Worm (Caenorhabditis elegans) whole organism, L1 larva: Measurements from ENCODE around the gene epic-3.

Source experiments
- ama-1 ChIP-seq: fragments of 150-350 bp; optimal IDR thresholded peaks from 2 replicates; lab custom pipeline; 2014
- lsy-2 ChIP-seq, 2 experiments: fragments of 150-350 bp; optimal IDR thresholded peaks; 2 replicates each; lab custom pipeline; 2014; ENCODE audit warnings: missing biosample characterization in 2 of 2, missing genetic modification characterization in 2 of 2
- nhr-11 ChIP-seq: fragments of 150-350 bp; optimal IDR thresholded peaks from 2 replicates; lab custom pipeline; 2014; ENCODE audit warnings: missing biosample characterization, missing genetic modification characterization
- nhr-237 ChIP-seq: fragments of 150-350 bp; optimal IDR thresholded peaks from 2 replicates; lab custom pipeline; 2014; ENCODE audit warnings: missing biosample characterization, missing genetic modification characterization
- nhr-77 ChIP-seq: fragments of 150-350 bp; optimal IDR thresholded peaks from 2 replicates; lab custom pipeline; 2014; ENCODE audit warnings: missing biosample characterization, missing genetic modification characterization
- snu-23 ChIP-seq: sonication (generic microtip); optimal IDR thresholded peaks from 2 replicates; lab custom pipeline; 2016; ENCODE audit warnings: missing genetic modification characterization, missing compliant biosample characterization
- swsn-7 ChIP-seq: sonication (generic microtip); optimal IDR thresholded peaks from 2 replicates; lab custom pipeline; 2016; ENCODE audit warnings: missing genetic modification characterization, missing compliant biosample characterization
- vab-15 ChIP-seq: sonication (generic microtip); optimal IDR thresholded peaks from 2 replicates; lab custom pipeline; 2017; ENCODE audit warnings: missing genotype, mild to moderate bottlenecking, missing genetic modification characterization, missing compliant biosample characterization
- zip-4 ChIP-seq: fragments of 200-800 bp; sonication (Bioruptor generic); optimal IDR thresholded peaks from 2 replicates; lab custom pipeline; 2018; ENCODE audit warnings: mild to moderate bottlenecking, missing genetic modification characterization, moderate library complexity, missing compliant biosample characterization
- ztf-11 ChIP-seq, 2 experiments: sonication (generic microtip); optimal IDR thresholded peaks; 2 replicates each; lab custom pipeline; 2016 to 2017; ENCODE audit warnings: missing genetic modification characterization in 2 of 2, missing biosample characterization in 1 of 2, missing compliant biosample characterization in 1 of 2

DNA sequence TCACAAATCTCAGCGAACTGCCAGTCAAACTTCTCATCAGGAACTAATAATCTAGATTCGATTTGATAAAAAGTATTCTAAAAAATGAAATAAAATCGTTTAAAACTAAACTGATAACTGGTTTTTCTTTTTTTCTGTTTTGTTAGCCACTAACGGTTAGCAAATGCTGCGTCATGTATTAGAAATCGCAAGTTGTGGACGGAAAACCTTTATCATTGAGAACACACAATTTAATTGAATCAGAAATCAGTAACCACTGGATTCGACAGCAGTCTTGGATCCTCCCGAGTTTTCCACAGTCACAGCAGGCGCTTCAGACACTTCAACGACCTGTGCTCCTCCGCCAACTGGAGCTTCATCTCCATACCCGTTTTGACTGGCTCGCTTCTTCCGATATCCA lies 1.2 kb downstream of the epic-3 start:
- TF ChIP-seq snu-23 (GFP tag; lab: Kevin White, UChicago) (no peak), nhr-237 (no peak), swsn-7 (tag; lab: Kevin White, UChicago) (no peak), ama-1 (no peak), lsy-2 (tag; optimal IDR thresholded peaks at IDR 0.05; lab: Kevin White, UChicago) (no peak), vab-15 (tag; lab: Kevin White, UChicago) (no peak), nhr-11 (tag; lab: Kevin White, UChicago) (no peak), ztf-11 (tag; optimal IDR thresholded peaks at IDR 0.05; lab: Kevin White, UChicago) (no peak), nhr-77 (tag; lab: Kevin White, UChicago) (no peak), zip-4 (no peak)
